1 fruit fly cellular context compared by ENCODE assay signal in the genomic region with DNA sequence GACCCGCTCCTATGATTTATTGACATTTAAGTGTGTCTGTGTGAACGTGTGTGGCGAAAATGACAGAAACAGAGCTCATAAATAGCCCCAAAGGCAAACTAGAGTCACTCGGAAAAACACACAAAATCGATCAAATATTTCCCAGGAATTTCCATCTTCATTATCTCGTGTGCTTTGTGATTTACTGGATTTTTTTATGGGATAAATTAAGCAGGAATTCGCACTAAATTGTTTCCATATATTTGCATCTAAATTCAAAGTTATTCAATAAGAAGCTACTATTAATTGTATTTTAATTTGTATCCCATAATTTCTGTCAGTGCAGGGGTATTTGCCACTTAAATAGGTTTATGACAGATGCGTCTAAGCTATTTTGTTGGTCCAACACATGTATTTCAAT.
TF ChIP-seq lines count a peak whose summit lies in the region.

No protein-coding gene starts in this region.

TF ChIP-seq in whole organism, embryonic, 481 proteins besides CTCF, POLR2A, EP300 and RAD21 (continued from another document):
- TF ChIP-seq prd (optimal IDR thresholded peaks at IDR 0.05; lab: Kevin White, UChicago): no peak
- 0 out of 3 replicates have a peak, but pooled peaks have one; percentile 29 for TF ChIP-seq prd (GFP tag; IDR thresholded peaks at IDR 0.05; lab: Robert Waterston, UW)
- TF ChIP-seq sima (GFP tag; optimal IDR thresholded peaks at IDR 0.05; lab: Kevin White, UChicago): no peak
- TF ChIP-seq Trl (optimal IDR thresholded peaks at IDR 0.05; lab: Kevin White, UChicago): no peak
- TF ChIP-seq Trl (GFP tag; optimal IDR thresholded peaks at IDR 0.05; lab: Kevin White, UChicago): no peak
- peak; percentile 31 for TF ChIP-seq grau (tag; optimal IDR thresholded peaks at IDR 0.05; lab: Kevin White, UChicago)
- TF ChIP-seq sqz (GFP tag; optimal IDR thresholded peaks at IDR 0.05; lab: Kevin White, UChicago): no peak
- peak; percentile 39 for TF ChIP-seq unpg (GFP tag; optimal IDR thresholded peaks at IDR 0.05; lab: Kevin White, UChicago)
- peak; percentile 0 for TF ChIP-seq Sox100B (GFP tag; optimal IDR thresholded peaks at IDR 0.05; lab: Kevin White, UChicago)
- 0 out of 3 replicates have a peak, but pooled peaks have one; percentile 47 for TF ChIP-seq ci (GFP tag; IDR thresholded peaks at IDR 0.05; lab: Robert Waterston, UW)
- TF ChIP-seq CG18599 (GFP tag; optimal IDR thresholded peaks at IDR 0.05; lab: Kevin White, UChicago): peak; percentile 43
- TF ChIP-seq CG32772 (GFP tag; IDR thresholded peaks at IDR 0.05; lab: Robert Waterston, UW): peak; percentile 43; the same call in 1 of the 2 replicates
- peak; percentile 15 for TF ChIP-seq CG2120 (GFP tag; optimal IDR thresholded peaks at IDR 0.05; lab: Kevin White, UChicago)
- TF ChIP-seq nmo (GFP tag; optimal IDR thresholded peaks at IDR 0.05; lab: Kevin White, UChicago): peak; percentile 49
- TF ChIP-seq bcd (GFP tag; optimal IDR thresholded peaks at IDR 0.05; lab: Kevin White, UChicago): peak; percentile 12
- peak; percentile 10 for TF ChIP-seq cwo (GFP tag; optimal IDR thresholded peaks at IDR 0.05; lab: Kevin White, UChicago)
- TF ChIP-seq Abd-B (GFP tag; optimal IDR thresholded peaks at IDR 0.05; lab: Kevin White, UChicago): peak; percentile 3
- TF ChIP-seq eyg (GFP tag; optimal IDR thresholded peaks at IDR 0.05; lab: Kevin White, UChicago): no peak
- TF ChIP-seq CG9797 (GFP tag; optimal IDR thresholded peaks at IDR 0.05; lab: Kevin White, UChicago): no peak
- TF ChIP-seq sens (GFP tag; lab: Kevin White, UChicago): peak; percentile 65
- peak; percentile 54 for TF ChIP-seq CG13424 (tag; optimal IDR thresholded peaks at IDR 0.05; lab: Kevin White, UChicago)
- no peak for TF ChIP-seq pum (GFP tag; optimal IDR thresholded peaks at IDR 0.05; lab: Kevin White, UChicago)
- TF ChIP-seq CG7357 (GFP tag; IDR thresholded peaks at IDR 0.05; lab: Robert Waterston, UW): no peak
- no peak for TF ChIP-seq ftz-f1 (GFP tag; optimal IDR thresholded peaks at IDR 0.05; lab: Kevin White, UChicago)
- TF ChIP-seq Hr51 (GFP tag; optimal IDR thresholded peaks at IDR 0.05; lab: Kevin White, UChicago): peak in 1 of 2 experiments; percentile 61
- TF ChIP-seq CG18262 (tag; optimal IDR thresholded peaks at IDR 0.05; lab: Kevin White, UChicago): peak; percentile 43
- peak; percentile 33 for TF ChIP-seq Asciz (GFP tag; optimal IDR thresholded peaks at IDR 0.05; lab: Kevin White, UChicago)
- TF ChIP-seq Xbp1 (GFP tag; optimal IDR thresholded peaks at IDR 0.05; lab: Kevin White, UChicago): peak; percentile 44
- TF ChIP-seq esg (GFP tag; conservative IDR thresholded peaks at IDR 0.05; lab: Robert Waterston, UW): peak; percentile 22; the same call in 1 of the 2 replicates
- no peak for TF ChIP-seq hkb (optimal IDR thresholded peaks at IDR 0.05; lab: Kevin White, UChicago)
- TF ChIP-seq hkb (GFP tag; IDR thresholded peaks at IDR 0.05; lab: Robert Waterston, UW): 0 out of 2 replicates have a peak, but pooled peaks have one; percentile 16
- no peak for TF ChIP-seq chinmo (GFP tag; IDR thresholded peaks at IDR 0.05; lab: Robert Waterston, UW; ENCODE audit: partially characterized antibody)
- TF ChIP-seq gce (GFP tag; IDR thresholded peaks at IDR 0.05; lab: Robert Waterston, UW): no peak
- TF ChIP-seq CG14667 (GFP tag; IDR thresholded peaks at IDR 0.05; lab: Robert Waterston, UW): no peak
- TF ChIP-seq CG11504 (tag; optimal IDR thresholded peaks at IDR 0.05; lab: Kevin White, UChicago): peak; percentile 56
- TF ChIP-seq CG17359 (tag; optimal IDR thresholded peaks at IDR 0.05; lab: Kevin White, UChicago): peak; percentile 33
- no peak for TF ChIP-seq CG13894 (tag; optimal IDR thresholded peaks at IDR 0.05; lab: Kevin White, UChicago)
- no peak for TF ChIP-seq CG4617 (GFP tag; optimal IDR thresholded peaks at IDR 0.05; lab: Kevin White, UChicago; ENCODE audit: borderline replicate concordance)
- peak; percentile 73 for TF ChIP-seq Med (GFP tag; lab: Kevin White, UChicago)
- TF ChIP-seq jing (GFP tag; optimal IDR thresholded peaks at IDR 0.05; lab: Kevin White, UChicago): no peak
- peak; percentile 40 for TF ChIP-seq CG10979 (tag; optimal IDR thresholded peaks at IDR 0.05; lab: Kevin White, UChicago)
- no peak for TF ChIP-seq Hmx (GFP tag; optimal IDR thresholded peaks at IDR 0.05; lab: Kevin White, UChicago)
- TF ChIP-seq ATbp (GFP tag; optimal IDR thresholded peaks at IDR 0.05; lab: Kevin White, UChicago): peak; percentile 15
- TF ChIP-seq CG8388 (GFP tag; optimal IDR thresholded peaks at IDR 0.05; lab: Kevin White, UChicago): peak; percentile 13
- TF ChIP-seq CG13624 (GFP tag; optimal IDR thresholded peaks at IDR 0.05; lab: Kevin White, UChicago): no peak
- no peak for TF ChIP-seq ham (GFP tag; IDR thresholded peaks at IDR 0.05; lab: Robert Waterston, UW)
- no peak for TF ChIP-seq CG8281 (tag; optimal IDR thresholded peaks at IDR 0.05; lab: Kevin White, UChicago)
- TF ChIP-seq gsb (GFP tag; IDR thresholded peaks at IDR 0.05; lab: Robert Waterston, UW): no peak
- TF ChIP-seq CG17385 (GFP tag; optimal IDR thresholded peaks at IDR 0.05; lab: Kevin White, UChicago): no peak
- peak; percentile 29 for TF ChIP-seq Ssrp (tag; optimal IDR thresholded peaks at IDR 0.05; lab: Kevin White, UChicago)
- TF ChIP-seq Sox102F (GFP tag; optimal IDR thresholded peaks at IDR 0.05; lab: Kevin White, UChicago): peak; percentile 40
- TF ChIP-seq cg (GFP tag; optimal IDR thresholded peaks at IDR 0.05; lab: Kevin White, UChicago): peak; percentile 12
- peak; percentile 13 for TF ChIP-seq CG14710 (tag; optimal IDR thresholded peaks at IDR 0.05; lab: Kevin White, UChicago)
- TF ChIP-seq yki (optimal IDR thresholded peaks at IDR 0.05; lab: Kevin White, UChicago): no peak
- TF ChIP-seq row (GFP tag; IDR thresholded peaks at IDR 0.05; lab: Robert Waterston, UW): peak; percentile 52; the same call in 2 of the 3 replicates
- no peak for TF ChIP-seq tll (GFP tag; optimal IDR thresholded peaks at IDR 0.05; lab: Kevin White, UChicago)
- peak; percentile 19 for TF ChIP-seq CG7556 (GFP tag; optimal IDR thresholded peaks at IDR 0.05; lab: Kevin White, UChicago)
- 0 out of 2 replicates have a peak, but pooled peaks have one; percentile 12 for TF ChIP-seq CG31441 (GFP tag; IDR thresholded peaks at IDR 0.05; lab: Robert Waterston, UW)
- TF ChIP-seq CG4424 (GFP tag; optimal IDR thresholded peaks at IDR 0.05; lab: Kevin White, UChicago): peak; percentile 10
- peak; percentile 67 for TF ChIP-seq sd (tag; optimal IDR thresholded peaks at IDR 0.05; lab: Kevin White, UChicago)
- no peak for TF ChIP-seq CG3726 (GFP tag; IDR thresholded peaks at IDR 0.05; lab: Robert Waterston, UW)
- peak; percentile 5 for TF ChIP-seq Hsf (GFP tag; optimal IDR thresholded peaks at IDR 0.05; lab: Kevin White, UChicago)
- TF ChIP-seq TFAM (GFP tag; optimal IDR thresholded peaks at IDR 0.05; lab: Kevin White, UChicago): no peak
- TF ChIP-seq CG9437 (GFP tag; optimal IDR thresholded peaks at IDR 0.05; lab: Kevin White, UChicago): peak; percentile 24
- peak; percentile 5 for TF ChIP-seq twi (tag; optimal IDR thresholded peaks at IDR 0.05; lab: Kevin White, UChicago)
- TF ChIP-seq CG15269 (tag; optimal IDR thresholded peaks at IDR 0.05; lab: Kevin White, UChicago): peak; percentile 31
- no peak for TF ChIP-seq CG13775 (GFP tag; optimal IDR thresholded peaks at IDR 0.05; lab: Kevin White, UChicago)
- peak; percentile 15 for TF ChIP-seq lilli (GFP tag; optimal IDR thresholded peaks at IDR 0.05; lab: Kevin White, UChicago)
- TF ChIP-seq Ptx1 (GFP tag; IDR thresholded peaks at IDR 0.05; lab: Robert Waterston, UW): peak; percentile 44
- TF ChIP-seq CG2712 (tag; optimal IDR thresholded peaks at IDR 0.05; lab: Kevin White, UChicago): peak; percentile 51
- no peak for TF ChIP-seq CG4854 (GFP tag; optimal IDR thresholded peaks at IDR 0.05; lab: Kevin White, UChicago)
- TF ChIP-seq Xrp1 (GFP tag; IDR thresholded peaks at IDR 0.05; lab: Robert Waterston, UW): peak; percentile 44; the same call in 1 of the 2 replicates
- TF ChIP-seq CG2875 (GFP tag; optimal IDR thresholded peaks at IDR 0.05; lab: Kevin White, UChicago): peak; percentile 10
- TF ChIP-seq CG11560 (tag; IDR thresholded peaks at IDR 0.05; lab: Robert Waterston, UW): no peak
- TF ChIP-seq Gug (GFP tag; IDR thresholded peaks at IDR 0.05; lab: Robert Waterston, UW): 0 out of 4 replicates have a peak, but pooled peaks have one; percentile 7
- no peak for TF ChIP-seq lab (GFP tag; optimal IDR thresholded peaks at IDR 0.05; lab: Kevin White, UChicago)
- TF ChIP-seq CG10267 (tag; optimal IDR thresholded peaks at IDR 0.05; lab: Kevin White, UChicago): peak; percentile 2
- TF ChIP-seq zfh2 (GFP tag; optimal IDR thresholded peaks at IDR 0.05; lab: Kevin White, UChicago): no peak
- peak; percentile 65 for TF ChIP-seq gem (tag; optimal IDR thresholded peaks at IDR 0.05; lab: Kevin White, UChicago)
- TF ChIP-seq cato (GFP tag; optimal IDR thresholded peaks at IDR 0.05; lab: Kevin White, UChicago; ENCODE audit: borderline replicate concordance): no peak
- TF ChIP-seq en (GFP tag; optimal IDR thresholded peaks at IDR 0.05; lab: Kevin White, UChicago): no peak
- peak; percentile 32 for TF ChIP-seq CoRest (tag; optimal IDR thresholded peaks at IDR 0.05; lab: Kevin White, UChicago)
- peak; percentile 46 for TF ChIP-seq CG7839 (tag; optimal IDR thresholded peaks at IDR 0.05; lab: Kevin White, UChicago)
- no peak for TF ChIP-seq Mes4 (GFP tag; optimal IDR thresholded peaks at IDR 0.05; lab: Kevin White, UChicago)
- no peak for TF ChIP-seq D19A (tag; optimal IDR thresholded peaks at IDR 0.05; lab: Kevin White, UChicago)
- no peak for TF ChIP-seq Sry-δ (GFP tag; optimal IDR thresholded peaks at IDR 0.05; lab: Kevin White, UChicago)
- peak; percentile 28 for TF ChIP-seq CG30403 (GFP tag; optimal IDR thresholded peaks at IDR 0.05; lab: Kevin White, UChicago)
- TF ChIP-seq PHDP (tag; optimal IDR thresholded peaks at IDR 0.05; lab: Kevin White, UChicago): peak; percentile 35
- TF ChIP-seq CG2678 (tag; optimal IDR thresholded peaks at IDR 0.05; lab: Kevin White, UChicago): peak; percentile 55
- peak; percentile 56 for TF ChIP-seq CG12391 (tag; optimal IDR thresholded peaks at IDR 0.05; lab: Kevin White, UChicago)
- TF ChIP-seq CG1602 (GFP tag; optimal IDR thresholded peaks at IDR 0.05; lab: Kevin White, UChicago): peak; percentile 7
- TF ChIP-seq Oli (tag; optimal IDR thresholded peaks at IDR 0.05; lab: Kevin White, UChicago): peak; percentile 37
- TF ChIP-seq nerfin-1 (tag; optimal IDR thresholded peaks at IDR 0.05; lab: Kevin White, UChicago): no peak
